Worm (Caenorhabditis elegans): ENCODE results near the gene arrd-17.

- no peak for TF ChIP-seq ztf-29 (GFP tag; IDR thresholded peaks at IDR 0.05)
- no peak for TF ChIP-seq ztf-23 (GFP tag; IDR thresholded peaks at IDR 0.05)
- no peak for TF ChIP-seq cog-1 (tag; optimal IDR thresholded peaks at IDR 0.05)
- no peak for TF ChIP-seq med-1 (GFP tag; optimal IDR thresholded peaks at IDR 0.05; ENCODE audit: insufficient read depth)
These were observed 25.8 kb downstream of the arrd-17 start for ce11 chrIII:13604834-13605233.
